Worm (Caenorhabditis elegans) whole organism, L1 larva: ENCODE data around the gene C44C1.1.

Experiments
- hlh-17 ChIP-seq: fragments of 200-800 bp; sonication (Bioruptor generic); optimal IDR thresholded peaks from 2 replicates; lab custom pipeline; 2018; ENCODE audit warnings: missing genetic modification characterization, mild to moderate bottlenecking, missing compliant biosample characterization, moderate library complexity, borderline replicate concordance
- mab-9 ChIP-seq: fragments of 200-800 bp; sonication (Bioruptor generic); IDR thresholded peaks from 2 replicates; pipeline ENCODE4 v1.3.6; 2022; ENCODE audit warnings: missing genetic modification reagents, missing genetic modification characterization, missing compliant biosample characterization
- mep-1 ChIP-seq: fragments of 150-350 bp; optimal IDR thresholded peaks from 2 replicates; lab custom pipeline; 2014; ENCODE audit warnings: missing biosample characterization, missing genetic modification characterization
- nhr-12 ChIP-seq: sonication (generic microtip); optimal IDR thresholded peaks from 2 replicates; lab custom pipeline; 2017; ENCODE audit warnings: missing biosample characterization, missing genetic modification characterization
- nhr-90 ChIP-seq: sonication (generic microtip); optimal IDR thresholded peaks from 2 replicates; lab custom pipeline; 2016; ENCODE audit warnings: mild to moderate bottlenecking, missing genetic modification characterization, missing compliant biosample characterization; ENCODE audit not compliant: poor library complexity
- zag-1 ChIP-seq: fragments of 150-350 bp; optimal IDR thresholded peaks from 2 replicates; lab custom pipeline; 2014; ENCODE audit warnings: missing biosample characterization, missing genetic modification characterization

ce11 chrX:1027370-1027769, 46.8 kb downstream of the C44C1.1 start:
- TF ChIP-seq hlh-17 (GFP tag; lab: Kevin White, UChicago) (no peak), mep-1 (tag; lab: Kevin White, UChicago) (no peak), nhr-90 (tag; lab: Kevin White, UChicago) (no peak), nhr-12 (tag; lab: Kevin White, UChicago) (no peak), mab-9 (no peak), zag-1 (no peak)
